Fruit fly (Drosophila melanogaster) whole organism, embryonic: Measurements from ENCODE around the gene CG11999.

Experiments
- ATbp ChIP-seq: fragments of 200-800 bp; sonication (Bioruptor generic); optimal IDR thresholded peaks from 2 replicates; lab custom pipeline; 2017; ENCODE audit warnings: missing biosample characterization, mild to moderate bottlenecking, missing genetic modification characterization, missing genetic modification reagents
- Atf6 ChIP-seq: fragments of 200-800 bp; sonication (Bioruptor generic); IDR thresholded peaks from 2 replicates; pipeline ENCODE4 v1.3.6; 2022; ENCODE audit warnings: missing biosample characterization, missing genetic modification characterization
- Bdp1 ChIP-seq: fragments of 200-800 bp; sonication (Bioruptor generic); optimal IDR thresholded peaks from 3 replicates; lab custom pipeline; 2016; ENCODE audit warnings: missing biosample characterization, missing genetic modification characterization
- Blimp-1 ChIP-seq: fragments of 200-800 bp; sonication (Bioruptor generic); optimal IDR thresholded peaks from 3 replicates; lab custom pipeline; 2018; ENCODE audit warnings: missing biosample characterization, missing genetic modification characterization, mild to moderate bottlenecking, moderate library complexity, missing genetic modification reagents
- CG10959 ChIP-seq: fragments of 200-800 bp; sonication (Bioruptor generic); IDR thresholded peaks from 2 replicates; pipeline ENCODE4 v1.3.6; 2022; ENCODE audit warnings: missing biosample characterization, missing genetic modification characterization
- CG11398 ChIP-seq: fragments of 200-800 bp; sonication (Bioruptor generic); optimal IDR thresholded peaks from 2 replicates; lab custom pipeline; 2016; ENCODE audit warnings: missing biosample characterization, missing genetic modification characterization
- CG12071 ChIP-seq: fragments of 200-800 bp; sonication (Bioruptor generic); optimal IDR thresholded peaks from 3 replicates; lab custom pipeline; 2018; ENCODE audit warnings: missing biosample characterization, mild to moderate bottlenecking, missing genetic modification characterization
- CG12659 ChIP-seq: fragments of 200-800 bp; sonication (Bioruptor generic); optimal IDR thresholded peaks from 3 replicates; lab custom pipeline; 2017; ENCODE audit warnings: mild to moderate bottlenecking, missing biosample characterization, missing genetic modification reagents, missing genetic modification characterization
- CG12769 ChIP-seq: fragments of 200-800 bp; sonication (Bioruptor generic); optimal IDR thresholded peaks from 2 replicates; lab custom pipeline; 2019; ENCODE audit warnings: missing biosample characterization, mild to moderate bottlenecking, missing genetic modification characterization, moderate library complexity
- CG15073 ChIP-seq: fragments of 200-800 bp; sonication (Bioruptor generic); optimal IDR thresholded peaks from 2 replicates; lab custom pipeline; 2016; ENCODE audit warnings: missing biosample characterization, missing genetic modification characterization
- CG15601 ChIP-seq: fragments of 200-800 bp; sonication (Bioruptor generic); optimal IDR thresholded peaks from 3 replicates; lab custom pipeline; 2019; ENCODE audit warnings: missing biosample characterization, mild to moderate bottlenecking, missing genetic modification characterization, moderate library complexity
- CG1603 ChIP-seq: fragments of 200-800 bp; sonication (Bioruptor generic); optimal IDR thresholded peaks from 2 replicates; lab custom pipeline; 2019; ENCODE audit warnings: missing biosample characterization, mild to moderate bottlenecking, missing genetic modification characterization, moderate library complexity
- CG16815 ChIP-seq: fragments of 200-800 bp; sonication (Bioruptor generic); optimal IDR thresholded peaks from 3 replicates; lab custom pipeline; 2017; ENCODE audit warnings: missing biosample characterization, mild to moderate bottlenecking, missing genetic modification characterization
- CG16863 ChIP-seq: fragments of 200-800 bp; sonication (Bioruptor generic); optimal IDR thresholded peaks from 3 replicates; lab custom pipeline; 2016; ENCODE audit warnings: missing biosample characterization, missing genetic modification characterization
- CG17361 ChIP-seq: fragments of 200-800 bp; sonication (Bioruptor generic); IDR thresholded peaks from 3 replicates; pipeline ENCODE4 v1.3.6; 2022; ENCODE audit warnings: missing biosample characterization, missing genetic modification characterization
- CG18599 ChIP-seq: fragments of 200-800 bp; sonication (Bioruptor generic); optimal IDR thresholded peaks from 3 replicates; lab custom pipeline; 2017; ENCODE audit warnings: missing biosample characterization, missing genetic modification characterization, mild to moderate bottlenecking, moderate library complexity, missing genetic modification reagents
- CG34224 ChIP-seq: fragments of 200-800 bp; sonication (Bioruptor generic); IDR thresholded peaks from 3 replicates; pipeline ENCODE4 v1.3.6; 2022; ENCODE audit warnings: missing biosample characterization, missing genetic modification characterization; ENCODE audit not compliant: partially characterized antibody
- CG5953 ChIP-seq: fragments of 200-800 bp; sonication (Bioruptor generic); IDR thresholded peaks from 2 replicates; pipeline ENCODE4 v1.3.6; 2022; ENCODE audit warnings: missing biosample characterization, missing genetic modification characterization
- CG6765 ChIP-seq: fragments of 200-800 bp; sonication (Bioruptor generic); optimal IDR thresholded peaks from 3 replicates; lab custom pipeline; 2017; ENCODE audit warnings: missing biosample characterization, mild to moderate bottlenecking, missing genetic modification characterization
- CG7786 ChIP-seq: fragments of 200-800 bp; sonication (Bioruptor generic); optimal IDR thresholded peaks from 2 replicates; lab custom pipeline; 2016; ENCODE audit warnings: missing biosample characterization, missing genetic modification characterization
- CG7987 ChIP-seq: fragments of 200-800 bp; sonication (Bioruptor generic); optimal IDR thresholded peaks from 2 replicates; lab custom pipeline; 2018; ENCODE audit warnings: missing biosample characterization, mild to moderate bottlenecking, missing genetic modification characterization, moderate library complexity
- CG9727 ChIP-seq: fragments of 200-800 bp; sonication (Bioruptor generic); optimal IDR thresholded peaks from 3 replicates; lab custom pipeline; 2017; ENCODE audit warnings: missing biosample characterization, mild to moderate bottlenecking, missing genetic modification characterization
- CG9876 ChIP-seq: fragments of 200-800 bp; sonication (Bioruptor generic); optimal IDR thresholded peaks from 2 replicates; lab custom pipeline; 2016; ENCODE audit warnings: missing biosample characterization, missing genetic modification characterization
- D ChIP-seq, 2 experiments: fragments of 200-800 bp in 1 of 2; fragments of >200 bp in 1 of 2; sonication (Bioruptor generic) in 1 of 2; optimal IDR thresholded peaks; 2 replicates in 1 of 2; 3 replicates in 1 of 2; lab custom pipeline; 2017; ENCODE audit warnings: mild to moderate bottlenecking in 1 of 2, missing biosample characterization in 1 of 2, missing genetic modification characterization in 1 of 2, missing genetic modification reagents in 1 of 2
- Eip74EF ChIP-seq, 2 experiments: fragments of 200-800 bp in 1 of 2; fragments of >200 bp in 1 of 2; sonication (Bioruptor generic) in 1 of 2; optimal IDR thresholded peaks; 2 replicates each; lab custom pipeline; 2017 to 2019; ENCODE audit warnings: missing biosample characterization in 2 of 2, missing genetic modification characterization in 2 of 2, mild to moderate bottlenecking in 1 of 2, moderate library complexity in 1 of 2
- Fer1 ChIP-seq: fragments of 200-800 bp; sonication (Bioruptor generic); optimal IDR thresholded peaks from 2 replicates; lab custom pipeline; 2017; ENCODE audit warnings: missing biosample characterization, mild to moderate bottlenecking, missing genetic modification characterization
- Hey ChIP-seq: fragments of 200-800 bp; sonication (Bioruptor generic); optimal IDR thresholded peaks from 3 replicates; lab custom pipeline; 2018; ENCODE audit warnings: missing biosample characterization, mild to moderate bottlenecking, missing genetic modification characterization
- Hmr ChIP-seq: fragments of 200-800 bp; sonication (Bioruptor generic); optimal IDR thresholded peaks from 3 replicates; lab custom pipeline; 2017; ENCODE audit warnings: mild to moderate bottlenecking, missing biosample characterization, missing genetic modification reagents, missing genetic modification characterization
- Hr39 ChIP-seq: fragments of >200 bp; optimal IDR thresholded peaks from 2 replicates; lab custom pipeline; 2017
- Mad ChIP-seq: fragments of 200-800 bp; sonication (Bioruptor generic); optimal IDR thresholded peaks from 2 replicates; lab custom pipeline; 2016; ENCODE audit warnings: missing biosample characterization, missing genetic modification characterization
- Nf-YC ChIP-seq: fragments of 200-800 bp; optimal IDR thresholded peaks from 3 replicates; lab custom pipeline; 2019; ENCODE audit warnings: missing biosample characterization, mild to moderate bottlenecking, missing genetic modification characterization, moderate library complexity
- Rfx ChIP-seq: fragments of 200-800 bp; sonication (Bioruptor generic); IDR thresholded peaks from 2 replicates; pipeline ENCODE4 v1.3.6; 2022; ENCODE audit warnings: missing biosample characterization, missing genetic modification characterization
- bowl ChIP-seq: fragments of 200-800 bp; sonication (Bioruptor generic); IDR thresholded peaks from 2 replicates; pipeline ENCODE4 v1.3.6; 2022; ENCODE audit warnings: missing biosample characterization, missing genetic modification characterization
- corto ChIP-seq: fragments of 200-800 bp; sonication (Bioruptor generic); optimal IDR thresholded peaks from 2 replicates; lab custom pipeline; 2016; ENCODE audit warnings: missing biosample characterization, mild to moderate bottlenecking, missing genetic modification characterization, moderate library complexity
- danr ChIP-seq: fragments of 200-800 bp; sonication (Bioruptor generic); IDR thresholded peaks from 2 replicates; pipeline ENCODE4 v1.3.6; 2022; ENCODE audit warnings: missing biosample characterization, missing genetic modification characterization
- disco-r ChIP-seq: fragments of 200-800 bp; sonication (Bioruptor generic); optimal IDR thresholded peaks from 2 replicates; lab custom pipeline; 2016; ENCODE audit warnings: missing biosample characterization, missing genetic modification characterization
- en ChIP-seq: fragments of 200-800 bp; sonication (Bioruptor generic); optimal IDR thresholded peaks from 2 replicates; lab custom pipeline; 2016; ENCODE audit warnings: missing biosample characterization, missing genetic modification characterization
- eve ChIP-seq, 2 experiments: fragments of >200 bp; optimal IDR thresholded peaks; 2 replicates each; lab custom pipeline; 2017; ENCODE audit warnings: missing biosample characterization in 2 of 2, missing genetic modification characterization in 2 of 2
- fd102C ChIP-seq: fragments of 200-800 bp; sonication (Bioruptor generic); optimal IDR thresholded peaks from 2 replicates; lab custom pipeline; 2018; ENCODE audit warnings: missing biosample characterization, mild to moderate bottlenecking, missing genetic modification characterization, moderate library complexity
- fd64A ChIP-seq: fragments of 200-800 bp; sonication (Bioruptor generic); optimal IDR thresholded peaks from 3 replicates; lab custom pipeline; 2018; ENCODE audit warnings: missing biosample characterization, mild to moderate bottlenecking, missing genetic modification characterization
- jing ChIP-seq: fragments of 200-800 bp; sonication (Bioruptor generic); optimal IDR thresholded peaks from 2 replicates; lab custom pipeline; 2018; ENCODE audit warnings: missing biosample characterization, mild to moderate bottlenecking, missing genetic modification characterization
- jumu ChIP-seq: fragments of 200-800 bp; sonication (Bioruptor generic); optimal IDR thresholded peaks from 3 replicates; lab custom pipeline; 2016; ENCODE audit warnings: missing biosample characterization, missing genetic modification characterization
- nau ChIP-seq: fragments of 200-800 bp; sonication (Bioruptor generic); optimal IDR thresholded peaks from 3 replicates; lab custom pipeline; 2017; ENCODE audit warnings: missing biosample characterization, mild to moderate bottlenecking, missing genetic modification characterization, missing genetic modification reagents
- onecut ChIP-seq: fragments of 200-800 bp; sonication (Bioruptor generic); IDR thresholded peaks from 2 replicates; pipeline ENCODE4 v1.3.6; 2022; ENCODE audit warnings: missing biosample characterization, missing genetic modification characterization
- sr ChIP-seq: fragments of 200-800 bp; sonication (Bioruptor generic); IDR thresholded peaks from 3 replicates; pipeline ENCODE4 v1.3.6; 2022; ENCODE audit warnings: missing biosample characterization, missing genetic modification characterization
- ssp ChIP-seq: fragments of 200-800 bp; sonication (Bioruptor generic); IDR thresholded peaks from 2 replicates; pipeline ENCODE4 v1.3.6; 2022; ENCODE audit warnings: missing biosample characterization, missing genetic modification characterization
- tna ChIP-seq: fragments of 200-800 bp; sonication (Bioruptor generic); IDR thresholded peaks from 2 replicates; pipeline ENCODE4 v1.3.6; 2022; ENCODE audit warnings: missing biosample characterization, missing genetic modification characterization; ENCODE audit not compliant: partially characterized antibody
- unc-4 ChIP-seq: fragments of 200-800 bp; sonication (Bioruptor generic); IDR thresholded peaks from 2 replicates; pipeline ENCODE4 v1.3.6; 2022; ENCODE audit warnings: missing biosample characterization, missing genetic modification characterization; ENCODE audit not compliant: partially characterized antibody

The CG11999 gene

DNA sequence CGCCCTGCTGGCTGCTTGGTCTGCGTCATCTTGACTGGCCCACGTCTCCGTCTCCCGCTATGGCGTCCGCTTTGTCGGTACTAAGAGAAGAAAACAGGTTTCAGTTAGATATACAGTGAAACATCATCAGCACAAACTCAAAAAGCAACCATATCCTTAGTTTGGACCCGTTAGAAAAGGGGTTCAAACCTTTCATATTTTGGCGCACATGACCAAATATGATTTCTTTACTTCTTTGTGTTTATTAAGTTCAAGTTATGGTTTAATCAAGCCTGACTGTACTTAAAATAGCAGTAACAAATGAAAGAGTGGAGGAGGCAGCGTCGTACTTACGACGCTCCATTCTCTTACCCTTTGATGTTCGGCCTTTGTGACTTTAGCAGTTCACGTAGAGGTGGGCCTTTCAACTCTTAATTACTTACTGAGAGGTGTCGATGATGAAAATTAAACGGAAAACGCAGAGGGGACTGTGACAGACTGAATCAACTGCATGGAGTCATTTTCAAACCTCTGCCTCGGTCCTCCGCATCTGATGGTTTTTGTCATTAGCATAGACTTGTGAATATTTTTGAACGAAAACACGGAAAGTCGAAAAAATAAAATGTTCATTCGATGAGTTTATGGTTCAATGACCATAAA, 7.3 kb upstream of the CG11999 start (continued):
- TF ChIP-seq bowl (peak; percentile 47; the same call in 1 of the 2 replicates), CG12659 (GFP tag; lab: Kevin White, UChicago) (peak; percentile 75), CG18599 (GFP tag; lab: Kevin White, UChicago) (peak; percentile 88), CG7987 (GFP tag; lab: Kevin White, UChicago) (peak; percentile 70), Hey (tag; lab: Kevin White, UChicago) (no peak), unc-4 (GFP tag; lab: Robert Waterston, UW) (no peak), tna (no peak), D (optimal IDR thresholded peaks at IDR 0.05; lab: Kevin White, UChicago) (no peak), D (GFP tag; optimal IDR thresholded peaks at IDR 0.05; lab: Kevin White, UChicago) (peak; percentile 49), Atf6 (GFP tag; lab: Robert Waterston, UW) (peak; percentile 87), fd102C (GFP tag; lab: Kevin White, UChicago) (no peak), corto (peak; percentile 82), CG7786 (GFP tag; lab: Kevin White, UChicago) (peak; percentile 84), Nf-YC (tag; lab: Kevin White, UChicago) (peak; percentile 37), danr (peak; percentile 74), Rfx (GFP tag; lab: Robert Waterston, UW) (peak; percentile 93), CG11398 (GFP tag; lab: Kevin White, UChicago) (peak; percentile 54), Hr39 (no peak), Blimp-1 (GFP tag; lab: Kevin White, UChicago) (peak; percentile 80), Fer1 (GFP tag; lab: Kevin White, UChicago) (peak; percentile 83), CG15601 (peak; percentile 67), ssp (GFP tag; lab: Robert Waterston, UW) (peak; percentile 65), fd64A (GFP tag; lab: Kevin White, UChicago) (peak; percentile 63), CG9727 (GFP tag; lab: Kevin White, UChicago) (peak; percentile 66), CG16815 (GFP tag; lab: Kevin White, UChicago) (peak; percentile 68), CG5953 (GFP tag; lab: Robert Waterston, UW) (peak; percentile 71), onecut (GFP tag; lab: Robert Waterston, UW) (peak; percentile 71), CG16863 (GFP tag; lab: Kevin White, UChicago) (peak; percentile 74), CG1603 (peak; percentile 86), CG15073 (GFP tag; lab: Kevin White, UChicago) (peak; percentile 11), jing (GFP tag; lab: Kevin White, UChicago) (peak; percentile 62), CG17361 (GFP tag; lab: Robert Waterston, UW) (peak; percentile 73), Eip74EF (GFP tag; optimal IDR thresholded peaks at IDR 0.05; lab: Kevin White, UChicago) (peak in 1 of 2 experiments; percentile 77), CG6765 (GFP tag; lab: Kevin White, UChicago) (peak; percentile 54), Hmr (GFP tag; lab: Kevin White, UChicago) (peak; percentile 82), Mad (GFP tag; lab: Kevin White, UChicago) (peak; percentile 74), CG12071 (GFP tag; lab: Kevin White, UChicago) (peak; percentile 84), CG9876 (GFP tag; lab: Kevin White, UChicago) (peak; percentile 74), nau (peak; percentile 78), eve (GFP tag; optimal IDR thresholded peaks at IDR 0.05; lab: Kevin White, UChicago) (no peak), jumu (GFP tag; lab: Kevin White, UChicago) (peak; percentile 88), Bdp1 (GFP tag; lab: Kevin White, UChicago) (peak; percentile 57), disco-r (GFP tag; lab: Kevin White, UChicago) (peak; percentile 47), CG34224 (GFP tag; lab: Robert Waterston, UW) (no peak), sr (GFP tag; lab: Robert Waterston, UW) (peak; percentile 63; the same call in 1 of the 3 replicates), CG12769 (tag; lab: Kevin White, UChicago) (peak; percentile 88), en (GFP tag; lab: Kevin White, UChicago) (peak; percentile 54), ATbp (peak; percentile 71), CG10959 (GFP tag; lab: Robert Waterston, UW) (peak; percentile 67)
